Fruit fly (Drosophila melanogaster): ENCODE data around the gene Noc2.

dm6 chr2L:21115687-21116086 is 47.8 kb upstream of the Noc2 start:
- TF ChIP-seq CG3032 (tag; optimal IDR thresholded peaks at IDR 0.05) = no peak
- TF ChIP-seq acj6 (GFP tag; optimal IDR thresholded peaks at IDR 0.05) = no peak
- TF ChIP-seq Blimp-1 (GFP tag; optimal IDR thresholded peaks at IDR 0.05) = no peak

All from whole organism, prepupa.